Fruit fly (Drosophila melanogaster): ENCODE results near the gene CG43169.

CG43169 gene

dm6 chr3L:8920710-8921109, 32.3 kb upstream of the CG43169 start (continued):
- TF ChIP-seq Ada2b (GFP tag; IDR thresholded peaks at IDR 0.05) (peak; percentile 80), unc-4 (GFP tag; IDR thresholded peaks at IDR 0.05; ENCODE audit: partially characterized antibody) (no peak), NK7.1 (GFP tag; optimal IDR thresholded peaks at IDR 0.05) (peak; percentile 23), so (GFP tag; IDR thresholded peaks at IDR 0.05) (peak; percentile 75; the same call in 1 of the 3 replicates), Hmr (GFP tag; optimal IDR thresholded peaks at IDR 0.05) (peak; percentile 49), CG18476 (GFP tag; optimal IDR thresholded peaks at IDR 0.05) (peak; percentile 37), CG16815 (GFP tag; optimal IDR thresholded peaks at IDR 0.05) (peak; percentile 9), Hsf (GFP tag; optimal IDR thresholded peaks at IDR 0.05) (peak; percentile 51), CG9797 (GFP tag; optimal IDR thresholded peaks at IDR 0.05) (no peak), schlank (tag; optimal IDR thresholded peaks at IDR 0.05) (no peak), CG12744 (GFP tag; optimal IDR thresholded peaks at IDR 0.05) (peak; percentile 46), nerfin-2 (GFP tag; IDR thresholded peaks at IDR 0.05; ENCODE audit: partially characterized antibody) (no peak), CG14441 (GFP tag; IDR thresholded peaks at IDR 0.05) (peak; percentile 71), CG3995 (GFP tag; optimal IDR thresholded peaks at IDR 0.05) (peak; percentile 12), HHEX (GFP tag; optimal IDR thresholded peaks at IDR 0.05) (peak; percentile 71), vvl (GFP tag; IDR thresholded peaks at IDR 0.05) (peak; percentile 77), Dip3 (GFP tag; optimal IDR thresholded peaks at IDR 0.05) (peak; percentile 64), gcm (GFP tag; optimal IDR thresholded peaks at IDR 0.05) (peak; percentile 50), Ssrp (tag; optimal IDR thresholded peaks at IDR 0.05) (peak; percentile 54), CG13424 (tag; optimal IDR thresholded peaks at IDR 0.05) (peak; percentile 72), PHDP (tag; optimal IDR thresholded peaks at IDR 0.05) (peak; percentile 73), pum (GFP tag; optimal IDR thresholded peaks at IDR 0.05) (peak; percentile 51), CG8924 (tag; optimal IDR thresholded peaks at IDR 0.05) (peak; percentile 62), bsh (GFP tag; optimal IDR thresholded peaks at IDR 0.05) (peak in 1 of 2 experiments; percentile 75), CG34422 (GFP tag; IDR thresholded peaks at IDR 0.05) (peak; percentile 66), Gsc (GFP tag; IDR thresholded peaks at IDR 0.05) (no peak), cwo (GFP tag; optimal IDR thresholded peaks at IDR 0.05) (peak; percentile 63), CG10267 (tag; optimal IDR thresholded peaks at IDR 0.05) (no peak), CG9215 (GFP tag; IDR thresholded peaks at IDR 0.05) (no peak), prd (optimal IDR thresholded peaks at IDR 0.05) (no peak), prd (GFP tag; IDR thresholded peaks at IDR 0.05) (peak; percentile 74), eyg (GFP tag; optimal IDR thresholded peaks at IDR 0.05) (no peak), knrl (GFP tag; IDR thresholded peaks at IDR 0.05; ENCODE audit: partially characterized antibody) (no peak), CG17359 (tag; optimal IDR thresholded peaks at IDR 0.05) (peak; percentile 87), esg (GFP tag; conservative IDR thresholded peaks at IDR 0.05) (peak; percentile 68), CG16779 (GFP tag; IDR thresholded peaks at IDR 0.05) (no peak), CG9437 (GFP tag; optimal IDR thresholded peaks at IDR 0.05) (peak; percentile 17), Trl (optimal IDR thresholded peaks at IDR 0.05) (no peak), Trl (GFP tag; optimal IDR thresholded peaks at IDR 0.05) (peak; percentile 54), twi (tag; optimal IDR thresholded peaks at IDR 0.05) (no peak), lola (GFP tag; optimal IDR thresholded peaks at IDR 0.05) (peak in 1 of 3 experiments; percentile 6), Rx (GFP tag; IDR thresholded peaks at IDR 0.05) (peak; percentile 57; the same call in 1 of the 2 replicates), Sry-β (GFP tag; optimal IDR thresholded peaks at IDR 0.05) (no peak), mam (GFP tag; optimal IDR thresholded peaks at IDR 0.05) (peak; percentile 51), fru (optimal IDR thresholded peaks at IDR 0.05) (no peak), Hr51 (GFP tag; optimal IDR thresholded peaks at IDR 0.05) (peak; percentile 2 to 87), toy (GFP tag; IDR thresholded peaks at IDR 0.05) (no peak; the same call in 1 of the 2 replicates), sim (GFP tag; IDR thresholded peaks at IDR 0.05) (no peak), hth (optimal IDR thresholded peaks at IDR 0.05) (no peak), YL-1 (GFP tag; optimal IDR thresholded peaks at IDR 0.05) (no peak), ato (GFP tag; IDR thresholded peaks at IDR 0.05; ENCODE audit: partially characterized antibody) (no peak)

Data from whole organism, embryonic.